Fruit fly (Drosophila melanogaster) whole organism: ENCODE data around the gene Pat1.

Experiments
- CG8478 ChIP-seq: fragments of >200 bp; optimal IDR thresholded peaks from 2 replicates; lab custom pipeline; 2018; ENCODE audit warnings: inconsistent platforms
- Dll ChIP-seq: fragments of >200 bp; optimal IDR thresholded peaks from 2 replicates; lab custom pipeline; 2017
- EcR ChIP-seq, 2 experiments: fragments of >200 bp; optimal IDR thresholded peaks; 2 replicates each; lab custom pipeline; 2017; ENCODE audit warnings: missing biosample characterization in 2 of 2, missing genetic modification characterization in 2 of 2, missing genetic modification reagents in 2 of 2
- pan ChIP-seq: fragments of >200 bp; optimal IDR thresholded peaks from 2 replicates; lab custom pipeline; 2017
- usp ChIP-seq: fragments of >200 bp; optimal IDR thresholded peaks from 2 replicates; lab custom pipeline; 2017; ENCODE audit warnings: missing biosample characterization, missing genetic modification characterization, mixed read lengths

- TF ChIP-seq pan (lab: Kevin White, UChicago) = no peak
- no peak for TF ChIP-seq EcR (GFP tag; optimal IDR thresholded peaks at IDR 0.05; lab: Kevin White, UChicago)
- no peak for TF ChIP-seq usp (GFP tag; lab: Kevin White, UChicago)
- no peak for TF ChIP-seq Dll (lab: Kevin White, UChicago)
- no peak for TF ChIP-seq CG8478
Measured at dm6 chrX:6592093-6592492, 1.5 kb downstream of the Pat1 start.
